Worm (Caenorhabditis elegans) whole organism, L2 larva: ENCODE results near the gene catp-2.

ENCODE experiments used
- C34F6.9 ChIP-seq: fragments of 150-350 bp; optimal IDR thresholded peaks from 2 replicates; lab custom pipeline; 2014; ENCODE audit warnings: missing biosample characterization, missing genetic modification characterization
- R02D3.7 ChIP-seq: fragments of 150-350 bp; optimal IDR thresholded peaks from 2 replicates; lab custom pipeline; 2014; ENCODE audit warnings: missing biosample characterization, missing genetic modification characterization
- Y55F3AM.14 ChIP-seq: fragments of 200-800 bp; sonication (Bioruptor generic); optimal IDR thresholded peaks from 2 replicates; lab custom pipeline; 2018; ENCODE audit warnings: mild to moderate bottlenecking, missing genetic modification characterization, missing compliant biosample characterization
- ZK546.5 ChIP-seq: sonication (generic microtip); optimal IDR thresholded peaks from 2 replicates; lab custom pipeline; 2017; ENCODE audit warnings: missing biosample characterization, missing genetic modification characterization
- alr-1 ChIP-seq: fragments of 150-350 bp; optimal IDR thresholded peaks from 2 replicates; lab custom pipeline; 2014; ENCODE audit warnings: missing biosample characterization, missing genetic modification characterization
- aly-2 ChIP-seq: fragments of 150-350 bp; optimal IDR thresholded peaks from 2 replicates; lab custom pipeline; 2014; ENCODE audit warnings: missing biosample characterization, missing genetic modification characterization
- ama-1 ChIP-seq: fragments of 150-350 bp; optimal IDR thresholded peaks from 2 replicates; lab custom pipeline; 2018; ENCODE audit warnings: inconsistent platforms
- blmp-1 ChIP-seq: sonication (generic microtip); optimal IDR thresholded peaks from 2 replicates; lab custom pipeline; 2017; ENCODE audit warnings: missing genetic modification characterization, mild to moderate bottlenecking, missing compliant biosample characterization, antibody characterized with exemption, moderate library complexity; ENCODE audit not compliant: insufficient read depth
- crh-2 ChIP-seq: sonication (generic microtip); optimal IDR thresholded peaks from 2 replicates; lab custom pipeline; 2017; ENCODE audit warnings: missing biosample characterization, missing genetic modification characterization
- dmd-4 ChIP-seq: sonication (generic microtip); optimal IDR thresholded peaks from 2 replicates; lab custom pipeline; 2017; ENCODE audit warnings: missing biosample characterization, missing genetic modification characterization
- egl-27 ChIP-seq: sonication (generic microtip); optimal IDR thresholded peaks from 3 replicates; lab custom pipeline; 2017; ENCODE audit warnings: missing biosample characterization, missing genetic modification reagents, missing genetic modification characterization
- elt-3 ChIP-seq: sonication (generic microtip); optimal IDR thresholded peaks from 2 replicates; lab custom pipeline; 2017; ENCODE audit warnings: missing biosample characterization, missing genetic modification characterization
- fos-1 ChIP-seq: fragments of 150-350 bp; optimal IDR thresholded peaks from 2 replicates; lab custom pipeline; 2014; ENCODE audit warnings: missing biosample characterization, missing genetic modification characterization
- lin-11 ChIP-seq: fragments of 150-350 bp; sonication (generic microtip); optimal IDR thresholded peaks from 2 replicates; lab custom pipeline; 2014; ENCODE audit warnings: missing biosample characterization, missing genetic modification characterization, inconsistent platforms, mixed read lengths
- lin-39 ChIP-seq: fragments of 150-350 bp; optimal IDR thresholded peaks from 2 replicates; lab custom pipeline; 2014; ENCODE audit warnings: missing biosample characterization, missing genetic modification reagents, missing genetic modification characterization
- mab-5 ChIP-seq: fragments of 150-350 bp; optimal IDR thresholded peaks from 2 replicates; lab custom pipeline; 2014; ENCODE audit warnings: missing biosample characterization, missing genetic modification characterization
- mbf-1 ChIP-seq: sonication (generic microtip); optimal IDR thresholded peaks from 2 replicates; lab custom pipeline; 2017; ENCODE audit warnings: missing biosample characterization, missing genetic modification characterization
- mdl-1 ChIP-seq, 2 experiments: fragments of 150-350 bp in 1 of 2; sonication (generic microtip) in 1 of 2; optimal IDR thresholded peaks; 2 replicates each; lab custom pipeline; 2017; ENCODE audit warnings: missing biosample characterization in 2 of 2, missing genetic modification characterization in 2 of 2
- nhr-11 ChIP-seq: fragments of 150-350 bp; optimal IDR thresholded peaks from 2 replicates; lab custom pipeline; 2014; ENCODE audit warnings: missing biosample characterization, missing genetic modification characterization
- nhr-12 ChIP-seq: fragments of 150-350 bp; optimal IDR thresholded peaks from 2 replicates; lab custom pipeline; 2014; ENCODE audit warnings: missing biosample characterization, missing genetic modification characterization
- nhr-129 ChIP-seq: fragments of 150-350 bp; optimal IDR thresholded peaks from 2 replicates; lab custom pipeline; 2014; ENCODE audit warnings: missing biosample characterization, missing genetic modification characterization
- nhr-21 ChIP-seq: fragments of 150-350 bp; optimal IDR thresholded peaks from 2 replicates; lab custom pipeline; 2014; ENCODE audit warnings: missing biosample characterization, missing genetic modification characterization
- nhr-237 ChIP-seq: fragments of 150-350 bp; optimal IDR thresholded peaks from 2 replicates; lab custom pipeline; 2014; ENCODE audit warnings: missing biosample characterization, missing genetic modification characterization
- nhr-25 ChIP-seq: fragments of 150-350 bp; sonication (generic microtip); optimal IDR thresholded peaks from 3 replicates; lab custom pipeline; 2014; ENCODE audit warnings: missing biosample characterization, missing genetic modification characterization
- peb-1 ChIP-seq: fragments of 150-350 bp; optimal IDR thresholded peaks from 2 replicates; lab custom pipeline; 2014; ENCODE audit warnings: missing biosample characterization, missing genetic modification characterization
- sem-4 ChIP-seq: fragments of 150-350 bp; optimal IDR thresholded peaks from 2 replicates; lab custom pipeline; 2014; ENCODE audit warnings: missing biosample characterization, missing genetic modification reagents, missing genetic modification characterization
- skn-1 ChIP-seq: sonication (generic microtip); optimal IDR thresholded peaks from 2 replicates; lab custom pipeline; 2017; ENCODE audit warnings: missing biosample characterization, missing genetic modification characterization
- sma-3 ChIP-seq: sonication (generic microtip); optimal IDR thresholded peaks from 2 replicates; lab custom pipeline; 2016; ENCODE audit warnings: missing genetic modification reagents, missing genetic modification characterization, missing compliant biosample characterization
- sma-9 ChIP-seq, 2 experiments: fragments of 150-350 bp in 1 of 2; sonication (generic microtip) in 1 of 2; optimal IDR thresholded peaks; 2 replicates each; lab custom pipeline; 2014 to 2016; ENCODE audit warnings: missing genetic modification characterization in 2 of 2, mild to moderate bottlenecking in 1 of 2, missing biosample characterization in 1 of 2, missing compliant biosample characterization in 1 of 2, missing genetic modification reagents in 1 of 2, moderate library complexity in 1 of 2
- snpc-4 ChIP-seq: fragments of 150-350 bp; optimal IDR thresholded peaks from 2 replicates; lab custom pipeline; 2014; ENCODE audit warnings: missing biosample characterization, missing genetic modification characterization
- unc-62 ChIP-seq: fragments of 150-350 bp; optimal IDR thresholded peaks from 2 replicates; lab custom pipeline; 2014; ENCODE audit warnings: missing biosample characterization, missing genetic modification reagents, missing genetic modification characterization
- zag-1 ChIP-seq: fragments of 150-350 bp; optimal IDR thresholded peaks from 2 replicates; lab custom pipeline; 2014; ENCODE audit warnings: missing biosample characterization, missing genetic modification characterization
- ztf-1 ChIP-seq: fragments of 200-800 bp; sonication (Bioruptor generic); conservative IDR thresholded peaks from 2 replicates; pipeline ENCODE4 v1.3.6; 2022; ENCODE audit warnings: missing genetic modification characterization, missing compliant biosample characterization

Gene catp-2

ce11 chrV:4903696-4904095 is 30.8 kb upstream of the catp-2 start, which contains the start of gene ugt-8:
Gene ugt-8 (plus strand): TSS chrV:4903930.
- TF ChIP-seq nhr-25 (tag; lab: Kevin White, UChicago) = peak; percentile 3
- TF ChIP-seq dmd-4 (tag; lab: Kevin White, UChicago) = no peak
- TF ChIP-seq, all 48 proteins: peak for 1

DNA sequence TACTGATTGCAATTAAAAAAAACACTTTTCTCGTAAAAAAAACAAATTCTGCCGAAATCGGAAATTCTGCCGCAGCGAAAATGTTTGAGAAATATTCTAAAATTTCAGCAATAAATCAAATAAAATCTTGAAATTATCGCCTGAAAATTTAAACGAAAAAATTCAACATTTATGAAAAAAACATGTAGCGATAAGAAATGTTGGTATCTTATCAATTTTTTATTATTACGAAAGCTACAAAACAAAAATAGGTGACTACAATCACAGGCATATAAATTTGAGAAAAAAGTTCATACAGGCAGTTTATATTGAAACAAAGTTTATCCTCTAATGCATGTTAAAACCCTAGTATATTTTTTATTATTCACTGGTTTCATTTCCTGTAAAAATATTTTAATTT is 28.6 kb upstream of the catp-2 start, which contains the start of gene ugt-14:
Gene ugt-14, plus strand, starts transcription at position 301 of the 400 bp plus-strand sequence.
- TF ChIP-seq unc-62 (GFP tag; lab: Kevin White, UChicago) (no peak), mbf-1 (tag; lab: Kevin White, UChicago) (no peak), egl-27 (tag; lab: Kevin White, UChicago) (no peak), ztf-1 (no peak)

DNA sequence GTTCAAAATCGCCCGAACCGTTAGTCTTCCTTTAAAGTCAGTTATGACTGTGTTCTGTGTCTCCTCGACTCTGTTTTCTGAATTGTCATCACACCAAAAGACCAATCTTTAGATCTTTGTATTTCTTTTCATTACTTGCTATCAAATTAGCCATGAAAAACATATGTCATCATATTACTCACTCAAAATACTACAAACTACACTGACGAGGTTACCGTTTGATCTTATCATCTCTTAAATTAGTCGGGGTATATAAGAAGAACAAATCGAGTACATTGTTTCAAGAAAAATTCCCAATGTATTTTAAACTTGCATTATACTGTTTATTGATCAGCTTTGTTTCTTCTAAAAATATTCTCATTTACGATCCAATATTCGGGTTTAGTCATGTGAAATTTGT is 25.9 kb upstream of the catp-2 start, which contains the start of gene ugt-13:
Gene ugt-13, plus strand, starts transcription at position 294 of the 400 bp plus-strand sequence.
- TF ChIP-seq sma-3 (GFP tag; lab: Kevin White, UChicago) (peak; percentile 82), snpc-4 (tag; lab: Kevin White, UChicago) (no peak), nhr-21 (tag; lab: Kevin White, UChicago) (peak; percentile 56), sma-9 (GFP tag; optimal IDR thresholded peaks at IDR 0.05; lab: Kevin White, UChicago) (peak; percentile 81), sma-9 (tag; optimal IDR thresholded peaks at IDR 0.05; lab: Kevin White, UChicago) (no peak), fos-1 (tag; lab: Kevin White, UChicago) (peak; percentile 1), dmd-4 (tag; lab: Kevin White, UChicago) (no peak), mdl-1 (tag; optimal IDR thresholded peaks at IDR 0.05; lab: Kevin White, UChicago) (no peak), nhr-237 (tag; lab: Kevin White, UChicago) (no peak), aly-2 (tag; lab: Kevin White, UChicago) (no peak), crh-2 (tag; lab: Kevin White, UChicago) (no peak), elt-3 (tag; lab: Kevin White, UChicago) (no peak), nhr-129 (tag; lab: Kevin White, UChicago) (peak; percentile 97), nhr-25 (tag; lab: Kevin White, UChicago) (peak; percentile 91), sem-4 (no peak)

- TF ChIP-seq aly-2 (tag; lab: Kevin White, UChicago) (no peak), nhr-25 (tag; lab: Kevin White, UChicago) (peak; percentile 54), peb-1 (tag; lab: Kevin White, UChicago) (no peak), egl-27 (tag; lab: Kevin White, UChicago) (no peak), fos-1 (tag; lab: Kevin White, UChicago) (no peak), nhr-11 (tag; lab: Kevin White, UChicago) (no peak), ama-1 (lab: Kevin White, UChicago) (no peak), mab-5 (tag; lab: Kevin White, UChicago) (no peak), nhr-21 (tag; lab: Kevin White, UChicago) (peak; percentile 48), lin-11 (no peak), nhr-12 (no peak), Y55F3AM.14 (GFP tag; lab: Kevin White, UChicago) (peak; percentile 5), zag-1 (no peak), mbf-1 (tag; lab: Kevin White, UChicago) (no peak)
Measured at ce11 chrV:4912313-4912712, 22.2 kb upstream of the catp-2 start, which contains the start of gene H23N18.5. Gene H23N18.5 (minus strand): TSS chrV:4912381.

DNA sequence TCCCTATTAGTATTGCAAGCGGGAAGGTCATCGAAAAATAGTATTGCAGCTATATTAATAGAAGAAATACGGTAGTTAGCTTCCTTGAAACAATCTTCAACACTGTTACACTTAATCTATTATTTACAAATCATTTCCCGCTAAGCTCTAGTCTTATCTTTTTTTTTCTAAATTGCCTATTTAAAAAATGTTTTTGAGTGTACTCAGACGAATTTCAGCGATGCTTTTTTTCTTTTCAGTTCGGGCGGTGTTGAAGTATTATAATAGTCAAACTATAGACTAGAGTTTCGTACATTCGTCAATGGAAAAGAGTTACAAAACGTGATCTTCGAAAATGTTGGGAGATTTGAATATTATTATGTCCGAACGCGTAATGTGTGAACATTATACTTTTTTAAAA is 20.7 kb upstream of the catp-2 start:
- TF ChIP-seq skn-1 (tag; lab: Kevin White, UChicago) (no peak), lin-39 (tag; lab: Kevin White, UChicago) (no peak), Y55F3AM.14 (GFP tag; lab: Kevin White, UChicago) (no peak), C34F6.9 (tag; lab: Kevin White, UChicago) (no peak), lin-11 (no peak), zag-1 (no peak), blmp-1 (tag; lab: Kevin White, UChicago) (no peak), sma-3 (GFP tag; lab: Kevin White, UChicago) (no peak), sem-4 (no peak), R02D3.7 (tag; lab: Kevin White, UChicago) (no peak), mab-5 (tag; lab: Kevin White, UChicago) (no peak), crh-2 (tag; lab: Kevin White, UChicago) (no peak), ztf-1 (no peak), nhr-237 (tag; lab: Kevin White, UChicago) (no peak), elt-3 (tag; lab: Kevin White, UChicago) (no peak), alr-1 (tag; lab: Kevin White, UChicago) (no peak), snpc-4 (tag; lab: Kevin White, UChicago) (no peak), ZK546.5 (tag; lab: Kevin White, UChicago) (no peak), sma-9 (GFP tag; optimal IDR thresholded peaks at IDR 0.05; lab: Kevin White, UChicago) (no peak), sma-9 (tag; optimal IDR thresholded peaks at IDR 0.05; lab: Kevin White, UChicago) (no peak), mdl-1 (tag; optimal IDR thresholded peaks at IDR 0.05; lab: Kevin White, UChicago) (no peak)
